Fruit fly (Drosophila melanogaster): ENCODE data around the gene ScpX.

ScpX gene

dm6 chr2L:18823243-18823803, 7.7 kb upstream of the ScpX start, which contains the start of gene Ugt36D1 (continued):
- TF ChIP-seq CG11762 (GFP tag; optimal IDR thresholded peaks at IDR 0.05; ENCODE audit: insufficient read depth) (no peak), Lpt (GFP tag; optimal IDR thresholded peaks at IDR 0.05) (no peak)

dm6 chr2L:18826496-18827008, 4.5 kb upstream of the ScpX start, which contains the start of gene Ugt36E1:
Gene Ugt36E1 (plus strand): TSS chr2L:18826770.
- no peak for TF ChIP-seq Hr4 (GFP tag; optimal IDR thresholded peaks at IDR 0.05)
- peak; percentile 53 for TF ChIP-seq svp (GFP tag)
- TF ChIP-seq topi (GFP tag; optimal IDR thresholded peaks at IDR 0.05), result no peak
- no peak for TF ChIP-seq CG3919 (GFP tag; optimal IDR thresholded peaks at IDR 0.05)
- no peak for TF ChIP-seq CG11762 (GFP tag; optimal IDR thresholded peaks at IDR 0.05; ENCODE audit: insufficient read depth)
- TF ChIP-seq Hr38 (GFP tag; optimal IDR thresholded peaks at IDR 0.05), result no peak

dm6 chr2L:18834525-18834924, 3.5 kb downstream of the ScpX start:
- TF ChIP-seq achi (GFP tag; optimal IDR thresholded peaks at IDR 0.05), result no peak
- TF ChIP-seq svp (GFP tag), result peak; percentile 61

- TF ChIP-seq CG10631 (GFP tag; optimal IDR thresholded peaks at IDR 0.05) (peak; percentile 62), CG16779 (tag; optimal IDR thresholded peaks at IDR 0.05) (no peak), CG9139 (GFP tag; optimal IDR thresholded peaks at IDR 0.05) (no peak), Hr38 (GFP tag; optimal IDR thresholded peaks at IDR 0.05) (no peak), Smox (GFP tag; optimal IDR thresholded peaks at IDR 0.05) (no peak), topi (GFP tag; optimal IDR thresholded peaks at IDR 0.05) (peak; percentile 76), fd85E (GFP tag; optimal IDR thresholded peaks at IDR 0.05) (peak; percentile 56), Eip75B (GFP tag; optimal IDR thresholded peaks at IDR 0.05) (no peak), Lpt (GFP tag; optimal IDR thresholded peaks at IDR 0.05) (no peak), CG7368 (GFP tag; optimal IDR thresholded peaks at IDR 0.05) (peak; percentile 65), Gug (GFP tag; IDR thresholded peaks at IDR 0.05) (no peak), CG6792 (GFP tag; optimal IDR thresholded peaks at IDR 0.05) (peak; percentile 75), CG6808 (GFP tag; optimal IDR thresholded peaks at IDR 0.05) (peak; percentile 57), ss (GFP tag; optimal IDR thresholded peaks at IDR 0.05) (peak; percentile 65 to 73), lz (GFP tag; optimal IDR thresholded peaks at IDR 0.05) (peak; percentile 80), Sox15 (GFP tag; optimal IDR thresholded peaks at IDR 0.05) (peak; percentile 55), dac (GFP tag; optimal IDR thresholded peaks at IDR 0.05) (peak; percentile 55), CG4318 (GFP tag; optimal IDR thresholded peaks at IDR 0.05) (no peak), eg (GFP tag; IDR thresholded peaks at IDR 0.05) (0 out of 3 replicates have a peak, but pooled peaks have one; percentile 36), esn (GFP tag; optimal IDR thresholded peaks at IDR 0.05) (peak; percentile 86), fkh (GFP tag; optimal IDR thresholded peaks at IDR 0.05) (peak; percentile 77), acj6 (GFP tag; optimal IDR thresholded peaks at IDR 0.05) (no peak), net (GFP tag; optimal IDR thresholded peaks at IDR 0.05) (peak; percentile 72), CG11902 (GFP tag; optimal IDR thresholded peaks at IDR 0.05) (peak; percentile 42), vri (GFP tag; optimal IDR thresholded peaks at IDR 0.05) (no peak), Eip78C (GFP tag) (peak; percentile 95), CG11762 (GFP tag; optimal IDR thresholded peaks at IDR 0.05; ENCODE audit: insufficient read depth) (no peak), CG3919 (GFP tag; optimal IDR thresholded peaks at IDR 0.05) (peak; percentile 81), Ets21C (GFP tag; optimal IDR thresholded peaks at IDR 0.05) (no peak), Ets96B (tag; optimal IDR thresholded peaks at IDR 0.05) (peak; percentile 24), CG3032 (tag; optimal IDR thresholded peaks at IDR 0.05) (peak; percentile 50), CG8119 (GFP tag; IDR thresholded peaks at IDR 0.05) (0 out of 3 replicates have a peak, but pooled peaks have one; percentile 15), CG10669 (GFP tag; optimal IDR thresholded peaks at IDR 0.05) (peak; percentile 57), Hr39 (GFP tag; optimal IDR thresholded peaks at IDR 0.05) (peak; percentile 81), Sox102F (GFP tag; optimal IDR thresholded peaks at IDR 0.05) (peak; percentile 82), pdm3 (GFP tag; optimal IDR thresholded peaks at IDR 0.05) (no peak), svp (GFP tag) (peak; percentile 91), CG15336 (GFP tag; IDR thresholded peaks at IDR 0.05) (0 out of 2 replicates have a peak, but pooled peaks have one; percentile 17), CG34406 (GFP tag; optimal IDR thresholded peaks at IDR 0.05) (peak; percentile 50), CG31627 (GFP tag; optimal IDR thresholded peaks at IDR 0.05) (peak; percentile 85)
Observed at dm6 chr2L:18839143-18839872, 8.3 kb downstream of the ScpX start, which contains the start of gene CG10600. Gene CG10600 (minus strand): TSS chr2L:18839679.

All from whole organism, prepupa.